Fruit fly (Drosophila melanogaster) whole organism, embryonic: Measurements from ENCODE around the gene Mon1.
A peak's percentile ranks its signal among the peaks of the same experiment; 100 is the strongest.

Experiments
- Atf6 ChIP-seq: fragments of 200-800 bp; sonication (Bioruptor generic); IDR thresholded peaks from 2 replicates; pipeline ENCODE4 v1.3.6; 2022; ENCODE audit warnings: missing biosample characterization, missing genetic modification characterization
- CG10147 ChIP-seq: fragments of 200-800 bp; sonication (Bioruptor generic); optimal IDR thresholded peaks from 2 replicates; lab custom pipeline; 2019; ENCODE audit warnings: missing biosample characterization, mild to moderate bottlenecking, missing genetic modification characterization, moderate library complexity
- CG10274 ChIP-seq: fragments of 200-800 bp; sonication (Bioruptor generic); optimal IDR thresholded peaks from 3 replicates; lab custom pipeline; 2017; ENCODE audit warnings: missing biosample characterization, mild to moderate bottlenecking, missing genetic modification characterization
- CG12071 ChIP-seq: fragments of 200-800 bp; sonication (Bioruptor generic); optimal IDR thresholded peaks from 3 replicates; lab custom pipeline; 2018; ENCODE audit warnings: missing biosample characterization, mild to moderate bottlenecking, missing genetic modification characterization
- CG12104 ChIP-seq: fragments of 200-800 bp; sonication (Bioruptor generic); optimal IDR thresholded peaks from 3 replicates; lab custom pipeline; 2016; ENCODE audit warnings: missing biosample characterization, missing genetic modification characterization
- CG13123 ChIP-seq: fragments of 200-800 bp; sonication (Bioruptor generic); optimal IDR thresholded peaks from 2 replicates; lab custom pipeline; 2016; ENCODE audit warnings: missing biosample characterization, missing genetic modification characterization
- CG13287 ChIP-seq: fragments of 200-800 bp; sonication (Bioruptor generic); IDR thresholded peaks from 2 replicates; pipeline ENCODE4 v1.3.6; 2022; ENCODE audit warnings: missing biosample characterization, missing genetic modification characterization; ENCODE audit not compliant: partially characterized antibody
- CG13624 ChIP-seq: fragments of 200-800 bp; sonication (Bioruptor generic); optimal IDR thresholded peaks from 2 replicates; lab custom pipeline; 2016; ENCODE audit warnings: missing biosample characterization, missing genetic modification characterization
- CG14014 ChIP-seq: fragments of 200-800 bp; sonication (Bioruptor generic); IDR thresholded peaks from 2 replicates; pipeline ENCODE4 v1.3.6; 2022; ENCODE audit warnings: missing biosample characterization, missing genetic modification characterization
- CG15696 ChIP-seq: fragments of 200-800 bp; sonication (Bioruptor generic); optimal IDR thresholded peaks from 2 replicates; lab custom pipeline; 2019; ENCODE audit warnings: missing biosample characterization, mild to moderate bottlenecking, missing genetic modification characterization, moderate library complexity
- CG16815 ChIP-seq: fragments of 200-800 bp; sonication (Bioruptor generic); optimal IDR thresholded peaks from 3 replicates; lab custom pipeline; 2017; ENCODE audit warnings: missing biosample characterization, mild to moderate bottlenecking, missing genetic modification characterization
- CG17612 ChIP-seq: fragments of 200-800 bp; sonication (Bioruptor generic); IDR thresholded peaks from 2 replicates; pipeline ENCODE4 v1.3.6; 2022; ENCODE audit warnings: missing biosample characterization, missing genetic modification characterization
- CG1832 ChIP-seq: fragments of 200-800 bp; sonication (Bioruptor generic); optimal IDR thresholded peaks from 2 replicates; lab custom pipeline; 2017; ENCODE audit warnings: missing biosample characterization, mild to moderate bottlenecking, missing genetic modification characterization, inconsistent platforms
- CG18599 ChIP-seq: fragments of 200-800 bp; sonication (Bioruptor generic); optimal IDR thresholded peaks from 3 replicates; lab custom pipeline; 2017; ENCODE audit warnings: missing biosample characterization, missing genetic modification characterization, mild to moderate bottlenecking, moderate library complexity, missing genetic modification reagents
- CG2120 ChIP-seq: fragments of 200-800 bp; sonication (Bioruptor generic); optimal IDR thresholded peaks from 3 replicates; lab custom pipeline; 2016; ENCODE audit warnings: missing biosample characterization, missing genetic modification characterization
- CG2678 ChIP-seq: fragments of 200-800 bp; sonication (Bioruptor generic); optimal IDR thresholded peaks from 3 replicates; lab custom pipeline; 2019; ENCODE audit warnings: missing biosample characterization, mild to moderate bottlenecking, missing genetic modification characterization, moderate library complexity
- CG34422 ChIP-seq: fragments of 200-800 bp; sonication (Bioruptor generic); IDR thresholded peaks from 3 replicates; pipeline ENCODE4 v1.3.6; 2022; ENCODE audit warnings: missing biosample characterization, missing genetic modification characterization
- CG42726 ChIP-seq: fragments of 200-800 bp; sonication (Bioruptor generic); IDR thresholded peaks from 2 replicates; pipeline ENCODE4 v1.3.6; 2022; ENCODE audit warnings: missing biosample characterization, missing genetic modification characterization; ENCODE audit not compliant: partially characterized antibody
- CG4328 ChIP-seq: fragments of 200-800 bp; sonication (Bioruptor generic); optimal IDR thresholded peaks from 3 replicates; lab custom pipeline; 2017; ENCODE audit warnings: missing biosample characterization, missing genetic modification reagents, missing genetic modification characterization
- CG4730 ChIP-seq: fragments of 200-800 bp; sonication (Bioruptor generic); IDR thresholded peaks from 2 replicates; pipeline ENCODE4 v1.3.6; 2022; ENCODE audit warnings: missing biosample characterization, missing genetic modification characterization
- CG6654 ChIP-seq: fragments of 200-800 bp; sonication (Bioruptor generic); optimal IDR thresholded peaks from 2 replicates; lab custom pipeline; 2017; ENCODE audit warnings: missing biosample characterization, mild to moderate bottlenecking, missing genetic modification characterization
- CG7271 ChIP-seq: fragments of 200-800 bp; sonication (Bioruptor generic); optimal IDR thresholded peaks from 2 replicates; lab custom pipeline; 2018; ENCODE audit warnings: missing biosample characterization, mild to moderate bottlenecking, missing genetic modification characterization, moderate library complexity
- CG8388 ChIP-seq: fragments of 200-800 bp; sonication (Bioruptor generic); optimal IDR thresholded peaks from 2 replicates; lab custom pipeline; 2019; ENCODE audit warnings: missing biosample characterization, mild to moderate bottlenecking, missing genetic modification characterization, moderate library complexity
- Camta ChIP-seq: fragments of 200-800 bp; sonication (Bioruptor generic); optimal IDR thresholded peaks from 2 replicates; lab custom pipeline; 2016; ENCODE audit warnings: missing biosample characterization, missing genetic modification characterization
- Chrac-16 ChIP-seq: fragments of 200-800 bp; sonication (Bioruptor generic); optimal IDR thresholded peaks from 3 replicates; lab custom pipeline; 2016; ENCODE audit warnings: missing biosample characterization, missing genetic modification characterization
- Dip2 ChIP-seq: fragments of 200-800 bp; sonication (Bioruptor generic); IDR thresholded peaks from 2 replicates; pipeline ENCODE4 v1.3.6; 2022; ENCODE audit warnings: missing biosample characterization, missing genetic modification characterization
- Gsc ChIP-seq: fragments of 200-800 bp; sonication (Bioruptor generic); IDR thresholded peaks from 2 replicates; pipeline ENCODE4 v1.3.6; 2022; ENCODE audit warnings: missing biosample characterization, missing genetic modification characterization
- H15 ChIP-seq: fragments of 200-800 bp; sonication (Bioruptor generic); IDR thresholded peaks from 3 replicates; pipeline ENCODE4 v1.3.6; 2022; ENCODE audit warnings: missing biosample characterization, missing genetic modification characterization
- Hr39 ChIP-seq: fragments of >200 bp; optimal IDR thresholded peaks from 2 replicates; lab custom pipeline; 2017
- Myb ChIP-seq: fragments of 200-800 bp; sonication (Bioruptor generic); optimal IDR thresholded peaks from 2 replicates; lab custom pipeline; 2016; ENCODE audit warnings: missing biosample characterization, missing genetic modification characterization
- Pdp1 ChIP-seq, 2 experiments: fragments of 200-800 bp; sonication (Bioruptor generic); optimal IDR thresholded peaks; 3 replicates each; lab custom pipeline; 2016; ENCODE audit warnings: missing biosample characterization in 2 of 2, missing genetic modification characterization in 2 of 2, mild to moderate bottlenecking in 1 of 2, moderate library complexity in 1 of 2
- Rx ChIP-seq: fragments of 200-800 bp; sonication (Bioruptor generic); IDR thresholded peaks from 2 replicates; pipeline ENCODE4 v1.3.6; 2022; ENCODE audit warnings: missing biosample characterization, missing genetic modification characterization
- caup ChIP-seq: fragments of 200-800 bp; sonication (Bioruptor generic); optimal IDR thresholded peaks from 3 replicates; lab custom pipeline; 2017; ENCODE audit warnings: missing biosample characterization, mild to moderate bottlenecking, missing genetic modification characterization, moderate library complexity; ENCODE audit not compliant: severe bottlenecking
- corto ChIP-seq: fragments of 200-800 bp; sonication (Bioruptor generic); optimal IDR thresholded peaks from 2 replicates; lab custom pipeline; 2016; ENCODE audit warnings: missing biosample characterization, mild to moderate bottlenecking, missing genetic modification characterization, moderate library complexity
- crc ChIP-seq: fragments of 200-800 bp; sonication (Bioruptor generic); optimal IDR thresholded peaks from 2 replicates; lab custom pipeline; 2016; ENCODE audit warnings: missing biosample characterization, missing genetic modification characterization
- en ChIP-seq: fragments of 200-800 bp; sonication (Bioruptor generic); optimal IDR thresholded peaks from 2 replicates; lab custom pipeline; 2016; ENCODE audit warnings: missing biosample characterization, missing genetic modification characterization
- eve ChIP-seq, 2 experiments: fragments of >200 bp; optimal IDR thresholded peaks; 2 replicates each; lab custom pipeline; 2017; ENCODE audit warnings: missing biosample characterization in 2 of 2, missing genetic modification characterization in 2 of 2
- ftz-f1 ChIP-seq: fragments of 200-800 bp; sonication (Bioruptor generic); optimal IDR thresholded peaks from 2 replicates; lab custom pipeline; 2016; ENCODE audit warnings: missing biosample characterization, missing genetic modification characterization
- gro ChIP-seq: fragments of 200-800 bp; sonication (Bioruptor generic); optimal IDR thresholded peaks from 2 replicates; lab custom pipeline; 2016; ENCODE audit warnings: missing biosample characterization, missing genetic modification characterization
- gsb ChIP-seq: fragments of 200-800 bp; sonication (Bioruptor generic); IDR thresholded peaks from 2 replicates; pipeline ENCODE4 v1.3.6; 2022; ENCODE audit warnings: missing biosample characterization, missing genetic modification characterization
- insv ChIP-seq, 2 experiments: fragments of 200-800 bp; sonication (Bioruptor generic); optimal IDR thresholded peaks; 3 replicates each; lab custom pipeline; 2016 to 2018; ENCODE audit warnings: missing biosample characterization in 2 of 2, missing genetic modification characterization in 2 of 2
- kah ChIP-seq: fragments of 200-800 bp; sonication (Bioruptor generic); optimal IDR thresholded peaks from 2 replicates; lab custom pipeline; 2018; ENCODE audit warnings: missing biosample characterization, mild to moderate bottlenecking, missing genetic modification characterization
- lab ChIP-seq: fragments of 200-800 bp; sonication (Bioruptor generic); optimal IDR thresholded peaks from 3 replicates; lab custom pipeline; 2017; ENCODE audit warnings: missing biosample characterization, missing genetic modification characterization, mild to moderate bottlenecking, moderate library complexity, missing genetic modification reagents
- nmo ChIP-seq: fragments of 200-800 bp; sonication (Bioruptor generic); optimal IDR thresholded peaks from 2 replicates; lab custom pipeline; 2018; ENCODE audit warnings: missing biosample characterization, mild to moderate bottlenecking, missing genetic modification characterization, moderate library complexity
- oc ChIP-seq: fragments of 200-800 bp; sonication (Bioruptor generic); optimal IDR thresholded peaks from 2 replicates; lab custom pipeline; 2018; ENCODE audit warnings: missing biosample characterization, mild to moderate bottlenecking, missing genetic modification characterization, moderate library complexity
- org-1 ChIP-seq: fragments of 200-800 bp; sonication (Bioruptor generic); optimal IDR thresholded peaks from 2 replicates; lab custom pipeline; 2017; ENCODE audit warnings: missing biosample characterization, missing genetic modification characterization
- sd ChIP-seq: fragments of 200-800 bp; sonication (Bioruptor generic); optimal IDR thresholded peaks from 3 replicates; lab custom pipeline; 2018; ENCODE audit warnings: missing biosample characterization, mild to moderate bottlenecking, missing genetic modification characterization, moderate library complexity
- sens ChIP-seq: fragments of 200-800 bp; sonication (Bioruptor generic); peaks from one replicate; lab custom pipeline; 2016; ENCODE audit warnings: missing biosample characterization, missing genetic modification characterization
- usp ChIP-seq: fragments of >200 bp; optimal IDR thresholded peaks from 2 replicates; lab custom pipeline; 2017; ENCODE audit warnings: missing biosample characterization, missing genetic modification characterization

Mon1 gene

DNA sequence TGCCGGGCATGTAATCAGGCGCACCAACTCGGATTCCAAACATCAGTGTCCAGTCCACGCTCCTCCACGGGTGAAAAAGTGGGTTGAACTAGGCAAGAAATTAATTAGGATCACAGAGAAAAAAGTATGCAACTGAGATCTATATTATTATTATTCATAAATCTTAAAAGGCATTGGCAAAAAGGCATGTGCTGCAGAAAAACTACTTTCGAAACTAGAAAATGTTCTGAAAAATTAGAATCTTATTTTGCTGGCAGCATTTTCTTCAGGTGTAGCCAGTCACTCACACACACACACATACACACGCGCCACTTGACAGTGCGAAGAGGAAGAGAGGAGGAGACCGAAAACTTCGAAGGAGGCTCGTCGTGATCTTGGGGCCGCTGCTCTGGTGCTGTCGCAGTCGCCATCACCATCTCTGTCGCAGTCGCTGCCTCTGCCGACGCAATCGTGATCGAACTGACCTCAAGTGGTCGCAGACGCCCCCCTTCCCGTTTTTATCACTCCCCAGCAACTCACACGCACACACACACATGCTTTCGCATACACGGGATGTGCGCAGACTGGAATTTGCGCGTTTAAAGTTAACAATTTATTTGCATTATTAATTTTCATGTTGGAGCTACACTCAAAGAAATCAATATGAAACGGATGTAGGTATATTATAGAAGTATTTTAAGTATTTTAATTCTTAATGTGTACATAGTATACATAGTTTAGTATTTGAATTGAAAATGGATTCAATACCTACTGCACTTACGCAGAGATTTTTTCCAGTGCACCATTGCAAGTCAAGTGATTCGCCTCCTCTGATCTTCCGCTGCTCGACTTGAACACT is 37.2 kb downstream of the Mon1 start (continued):
- TF ChIP-seq CG10147 (GFP tag; lab: Kevin White, UChicago) (peak; percentile 57), Hr39 (lab: Kevin White, UChicago) (no peak), CG16815 (GFP tag; lab: Kevin White, UChicago) (peak; percentile 57), Chrac-16 (GFP tag; lab: Kevin White, UChicago) (peak; percentile 69), CG12071 (GFP tag; lab: Kevin White, UChicago) (peak; percentile 30), CG34422 (GFP tag; lab: Robert Waterston, UW) (peak; percentile 59), CG4730 (GFP tag; lab: Robert Waterston, UW) (peak; percentile 59), Rx (GFP tag; lab: Robert Waterston, UW) (peak; percentile 51; the same call in 1 of the 2 replicates), CG4328 (GFP tag; lab: Kevin White, UChicago) (no peak), CG2120 (GFP tag; lab: Kevin White, UChicago) (peak; percentile 48), corto (GFP tag; lab: Kevin White, UChicago) (peak; percentile 87), insv (GFP tag; optimal IDR thresholded peaks at IDR 0.05; lab: Kevin White, UChicago) (no peak), Camta (GFP tag; lab: Kevin White, UChicago) (peak; percentile 27), CG1832 (GFP tag; lab: Kevin White, UChicago) (no peak), nmo (GFP tag; lab: Kevin White, UChicago) (peak; percentile 55), CG13123 (GFP tag; lab: Kevin White, UChicago) (no peak), sd (tag; lab: Kevin White, UChicago) (peak; percentile 68), org-1 (GFP tag; lab: Kevin White, UChicago) (peak; percentile 14), Myb (GFP tag; lab: Kevin White, UChicago) (no peak), CG42726 (GFP tag; lab: Robert Waterston, UW) (no peak), CG12104 (no peak), CG2678 (peak; percentile 68), usp (GFP tag; lab: Kevin White, UChicago) (no peak), lab (GFP tag; lab: Kevin White, UChicago) (peak; percentile 62), crc (GFP tag; lab: Kevin White, UChicago) (no peak), H15 (GFP tag; lab: Robert Waterston, UW) (peak; percentile 74; the same call in 2 of the 3 replicates), gro (GFP tag; lab: Kevin White, UChicago) (no peak), CG17612 (GFP tag; lab: Robert Waterston, UW) (peak; percentile 61), CG8388 (GFP tag; lab: Kevin White, UChicago) (peak; percentile 50), ftz-f1 (GFP tag; lab: Kevin White, UChicago) (peak; percentile 17), CG10274 (GFP tag; lab: Kevin White, UChicago) (peak; percentile 14), CG6654 (GFP tag; lab: Kevin White, UChicago) (no peak), Atf6 (GFP tag; lab: Robert Waterston, UW) (0 out of 2 replicates have a peak, but pooled peaks have one; percentile 13), Pdp1 (GFP tag; optimal IDR thresholded peaks at IDR 0.05; lab: Kevin White, UChicago) (peak; percentile 0 to 23), CG15696 (tag; lab: Kevin White, UChicago) (peak; percentile 27), CG14014 (peak; percentile 56), kah (no peak), gsb (GFP tag; lab: Robert Waterston, UW) (no peak; the same call in 1 of the 2 replicates), CG7271 (tag; lab: Kevin White, UChicago) (peak; percentile 36), CG13287 (no peak), eve (GFP tag; optimal IDR thresholded peaks at IDR 0.05; lab: Kevin White, UChicago) (no peak), CG18599 (GFP tag; lab: Kevin White, UChicago) (peak; percentile 45), oc (tag; lab: Kevin White, UChicago) (no peak), sens (GFP tag; lab: Kevin White, UChicago) (peak; percentile 95), Dip2 (GFP tag; lab: Robert Waterston, UW) (no peak), CG13624 (no peak), en (GFP tag; lab: Kevin White, UChicago) (no peak), caup (GFP tag; lab: Kevin White, UChicago) (no peak), Gsc (GFP tag; lab: Robert Waterston, UW) (no peak)
